Fruit fly (Drosophila melanogaster): ENCODE results near the gene CG3081.
A peak's percentile ranks its signal among the peaks of the same experiment; 100 is the strongest.

Gene CG3081

DNA sequence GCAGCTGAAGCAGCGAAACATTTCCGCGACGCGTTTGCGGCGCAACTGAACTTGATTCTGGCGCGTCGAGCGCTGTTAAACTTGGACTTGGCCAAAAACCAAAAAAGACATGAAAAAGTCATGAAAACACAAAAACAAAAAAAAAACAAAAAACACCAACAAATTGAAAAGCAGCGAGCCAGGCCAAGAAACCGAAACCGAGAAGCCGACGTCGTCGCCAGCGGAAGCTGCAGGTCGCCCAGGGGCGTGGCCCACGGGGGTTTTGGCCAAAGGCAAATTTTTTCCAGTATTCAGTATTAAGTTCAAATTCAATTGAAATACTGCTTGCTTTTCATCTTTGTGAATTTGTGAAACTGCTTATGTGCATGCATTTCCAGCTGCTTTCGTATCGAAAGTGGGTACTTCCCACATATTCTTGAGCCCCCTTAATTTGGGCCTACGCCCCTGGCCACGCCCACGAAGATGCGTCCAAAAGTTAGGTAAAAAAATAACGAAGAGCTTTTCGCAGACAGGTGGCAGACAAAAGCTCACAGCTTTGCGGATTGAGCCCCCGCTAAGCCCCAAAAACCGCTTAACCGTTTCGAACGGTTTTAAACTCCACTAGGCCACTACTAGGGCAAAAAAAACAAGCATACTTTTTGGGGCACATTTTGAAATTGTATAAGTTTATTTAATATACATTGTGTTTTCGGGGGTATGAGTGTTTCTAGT is 23.0 kb upstream of the CG3081 start, which contains the start of gene CG3009 (continued):
- TF ChIP-seq tll (GFP tag; optimal IDR thresholded peaks at IDR 0.05) (peak in 1 of 2 experiments; percentile 5), Adf1 (GFP tag; IDR thresholded peaks at IDR 0.05) (peak; percentile 94), Deaf1 (tag; optimal IDR thresholded peaks at IDR 0.05) (peak; percentile 88), NfI (GFP tag; optimal IDR thresholded peaks at IDR 0.05) (peak; percentile 98), kay (GFP tag; optimal IDR thresholded peaks at IDR 0.05) (peak; percentile 93), CG34376 (GFP tag; optimal IDR thresholded peaks at IDR 0.05) (peak; percentile 99), Gsc (GFP tag; IDR thresholded peaks at IDR 0.05) (peak; percentile 93), Ets65A (GFP tag) (peak; percentile 99), lola (GFP tag; optimal IDR thresholded peaks at IDR 0.05) (peak in 1 of 3 experiments; percentile 86), Oaz (GFP tag; IDR thresholded peaks at IDR 0.05) (peak; percentile 96), Ada2b (GFP tag; IDR thresholded peaks at IDR 0.05) (peak; percentile 98), HmgD (GFP tag; optimal IDR thresholded peaks at IDR 0.05) (peak; percentile 98), HHEX (GFP tag; optimal IDR thresholded peaks at IDR 0.05) (peak; percentile 99), tna (GFP tag; IDR thresholded peaks at IDR 0.05; ENCODE audit: partially characterized antibody) (no peak), gem (tag; optimal IDR thresholded peaks at IDR 0.05) (peak; percentile 98), pros (GFP tag; optimal IDR thresholded peaks at IDR 0.05) (peak; percentile 78), CG18764 (GFP tag; optimal IDR thresholded peaks at IDR 0.05) (peak; percentile 92), az2 (GFP tag; optimal IDR thresholded peaks at IDR 0.05) (peak; percentile 97), dysf (GFP tag; IDR thresholded peaks at IDR 0.05) (peak; percentile 99), cas (GFP tag; IDR thresholded peaks at IDR 0.05) (peak; percentile 96), seq (GFP tag; IDR thresholded peaks at IDR 0.05) (peak; percentile 98), CG7963 (GFP tag; IDR thresholded peaks at IDR 0.05; ENCODE audit: partially characterized antibody) (no peak), Dfd (GFP tag; optimal IDR thresholded peaks at IDR 0.05) (no peak), CG12219 (GFP tag; optimal IDR thresholded peaks at IDR 0.05) (peak; percentile 98), Opbp (GFP tag; IDR thresholded peaks at IDR 0.05; ENCODE audit: partially characterized antibody) (0 out of 3 replicates have a peak, but pooled peaks have one; percentile 12), fd3F (GFP tag; optimal IDR thresholded peaks at IDR 0.05) (peak; percentile 96), CG10979 (tag; optimal IDR thresholded peaks at IDR 0.05) (peak; percentile 93), dimm (GFP tag; IDR thresholded peaks at IDR 0.05) (peak; percentile 89), CG4854 (GFP tag; optimal IDR thresholded peaks at IDR 0.05) (peak; percentile 95), CG8281 (tag; optimal IDR thresholded peaks at IDR 0.05) (peak; percentile 88), D19A (tag; optimal IDR thresholded peaks at IDR 0.05) (peak; percentile 92), CG9876 (GFP tag; optimal IDR thresholded peaks at IDR 0.05) (peak; percentile 96), dati (GFP tag; IDR thresholded peaks at IDR 0.05) (peak; percentile 87), D (optimal IDR thresholded peaks at IDR 0.05) (no peak), D (GFP tag; optimal IDR thresholded peaks at IDR 0.05) (peak; percentile 91), CG14441 (GFP tag; IDR thresholded peaks at IDR 0.05) (peak; percentile 98), CG7372 (GFP tag; IDR thresholded peaks at IDR 0.05) (peak; percentile 97), bcd (GFP tag; optimal IDR thresholded peaks at IDR 0.05) (peak; percentile 98), chinmo (GFP tag; IDR thresholded peaks at IDR 0.05; ENCODE audit: partially characterized antibody) (peak; percentile 81; the same call in 1 of the 4 replicates), H2.0 (GFP tag; IDR thresholded peaks at IDR 0.05) (peak; percentile 96), Max (GFP tag; optimal IDR thresholded peaks at IDR 0.05) (peak; percentile 93), Doc3 (GFP tag; IDR thresholded peaks at IDR 0.05; ENCODE audit: partially characterized antibody) (no peak), CG8359 (GFP tag; optimal IDR thresholded peaks at IDR 0.05; ENCODE audit: borderline replicate concordance) (peak; percentile 89), btn (GFP tag; optimal IDR thresholded peaks at IDR 0.05) (peak; percentile 95), CG3726 (GFP tag; IDR thresholded peaks at IDR 0.05) (peak; percentile 94), Doc2 (GFP tag; IDR thresholded peaks at IDR 0.05) (peak; percentile 96), gt (GFP tag; IDR thresholded peaks at IDR 0.05) (peak; percentile 92), Dp (GFP tag; optimal IDR thresholded peaks at IDR 0.05) (peak; percentile 39), CG10321 (GFP tag; IDR thresholded peaks at IDR 0.05) (peak; percentile 82)

Measured in whole organism, embryonic.